Worm (Caenorhabditis elegans) whole organism, early embryonic: ENCODE data around the gene F35F10.13.

Source experiments
- B0310.2 ChIP-seq: sonication (generic microtip); optimal IDR thresholded peaks from 2 replicates; lab custom pipeline; 2016; ENCODE audit warnings: mild to moderate bottlenecking, missing genetic modification characterization, missing compliant biosample characterization
- F13C5.2 ChIP-seq: sonication (generic microtip); optimal IDR thresholded peaks from 2 replicates; lab custom pipeline; 2017; ENCODE audit warnings: mild to moderate bottlenecking, missing genetic modification characterization, inconsistent platforms, missing compliant biosample characterization
- aly-1 ChIP-seq: sonication (generic microtip); optimal IDR thresholded peaks from 2 replicates; lab custom pipeline; 2016; ENCODE audit warnings: missing genetic modification characterization, missing compliant biosample characterization
- ama-1 ChIP-seq: fragments of 150-350 bp; optimal IDR thresholded peaks from 2 replicates; lab custom pipeline; 2014
- ceh-13 ChIP-seq: fragments of 200-800 bp; sonication (Bioruptor generic); optimal IDR thresholded peaks from 2 replicates; lab custom pipeline; 2018; ENCODE audit warnings: mild to moderate bottlenecking, missing genetic modification characterization, missing compliant biosample characterization
- ceh-36 ChIP-seq: sonication (generic microtip); optimal IDR thresholded peaks from 2 replicates; lab custom pipeline; 2016; ENCODE audit warnings: missing genetic modification characterization, inconsistent platforms, missing compliant biosample characterization
- ets-7 ChIP-seq: sonication (generic microtip); optimal IDR thresholded peaks from 2 replicates; lab custom pipeline; 2016; ENCODE audit warnings: missing genotype, missing genetic modification characterization, missing compliant biosample characterization
- flt-1 ChIP-seq: fragments of 200-800 bp; sonication (Bioruptor generic); IDR thresholded peaks from 2 replicates; pipeline ENCODE4 v1.3.6; 2022; ENCODE audit warnings: missing genetic modification characterization, missing compliant biosample characterization
- hmbx-1 ChIP-seq: sonication (generic microtip); optimal IDR thresholded peaks from 2 replicates; lab custom pipeline; 2016; ENCODE audit warnings: mild to moderate bottlenecking, missing genetic modification characterization, missing compliant biosample characterization
- hmg-4 ChIP-seq: fragments of 200-800 bp; sonication (Bioruptor generic); optimal IDR thresholded peaks from 2 replicates; lab custom pipeline; 2018; ENCODE audit warnings: mild to moderate bottlenecking, missing genetic modification characterization, missing compliant biosample characterization
- hnd-1 ChIP-seq: sonication (generic microtip); optimal IDR thresholded peaks from 2 replicates; lab custom pipeline; 2016; ENCODE audit warnings: missing genetic modification characterization, missing compliant biosample characterization
- pes-1 ChIP-seq: fragments of 200-800 bp; sonication (Bioruptor generic); IDR thresholded peaks from 2 replicates; pipeline ENCODE4 v1.3.6; 2022; ENCODE audit warnings: missing genetic modification reagents, missing genetic modification characterization, missing compliant biosample characterization
- scrt-1 ChIP-seq: fragments of 200-800 bp; sonication (Bioruptor generic); IDR thresholded peaks from 2 replicates; pipeline ENCODE4 v1.3.6; 2022; ENCODE audit warnings: missing genetic modification characterization, missing compliant biosample characterization
- sea-1 ChIP-seq: fragments of 200-800 bp; sonication (Bioruptor generic); conservative IDR thresholded peaks from 2 replicates; pipeline ENCODE4 v1.3.6; 2022; ENCODE audit warnings: missing genetic modification characterization, missing compliant biosample characterization
- tbx-11 ChIP-seq: fragments of 200-800 bp; sonication (Bioruptor generic); IDR thresholded peaks from 2 replicates; pipeline ENCODE4 v1.3.6; 2022; ENCODE audit warnings: missing genetic modification characterization, missing compliant biosample characterization
- tbx-37 ChIP-seq: fragments of 200-800 bp; sonication (Bioruptor generic); conservative IDR thresholded peaks from 2 replicates; pipeline ENCODE4 v1.3.6; 2022; ENCODE audit warnings: missing genetic modification reagents, missing genetic modification characterization, missing compliant biosample characterization
- tra-4 ChIP-seq: sonication (generic microtip); optimal IDR thresholded peaks from 2 replicates; lab custom pipeline; 2017; ENCODE audit warnings: missing genetic modification characterization, missing compliant biosample characterization

The F35F10.13 gene

DNA sequence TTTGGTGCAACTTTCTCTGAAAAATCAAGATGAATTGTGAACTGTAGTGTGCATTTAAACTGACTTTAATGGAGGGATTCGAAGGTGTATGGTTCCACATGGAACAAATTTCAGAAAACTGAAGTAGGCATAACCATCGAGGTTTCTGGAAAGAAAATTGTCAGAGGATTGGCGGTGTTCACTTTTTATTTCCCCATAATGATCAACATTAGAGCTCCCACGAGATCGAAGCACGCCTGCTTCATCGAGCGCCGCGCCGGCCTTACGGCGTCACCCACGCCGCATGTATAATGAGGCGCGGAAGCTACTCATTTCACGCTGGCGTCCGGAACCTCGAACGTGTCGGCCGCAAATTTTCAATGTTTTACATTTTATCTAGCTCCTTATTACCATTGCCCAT lies 30.7 kb downstream of the F35F10.13 start:
- no peak for TF ChIP-seq B0310.2

DNA sequence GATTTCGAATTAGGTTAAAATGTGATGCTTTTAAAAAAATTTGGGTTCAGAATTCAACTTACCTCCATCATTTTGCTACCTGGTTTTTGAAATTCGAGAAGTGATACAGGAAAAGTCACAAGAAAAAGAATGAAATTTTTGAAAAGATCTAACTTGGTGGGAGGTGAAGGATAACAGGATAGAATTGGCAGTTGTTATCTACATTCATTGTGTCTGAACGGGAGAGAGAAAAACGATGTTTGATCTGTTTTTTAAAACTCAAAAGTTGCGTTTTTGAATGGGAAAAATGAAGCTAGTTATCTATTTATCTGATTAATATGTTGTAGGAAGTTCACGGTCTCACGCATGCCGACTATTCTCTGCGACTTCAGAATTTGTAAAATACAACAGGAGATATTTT lies 31.5 kb downstream of the F35F10.13 start, which contains the start of gene F35F10.7:
TSS of gene F35F10.7 (minus strand) at position 101 of the 400 bp plus-strand sequence.
- TF ChIP-seq hmg-4 (GFP tag; lab: Kevin White, UChicago) (no peak), B0310.2 (no peak), ceh-36 (tag; lab: Kevin White, UChicago) (no peak), tbx-11 (GFP tag; lab: Robert Waterston, UW) (no peak), flt-1 (GFP tag; lab: Robert Waterston, UW) (no peak), ama-1 (lab: Kevin White, UChicago) (no peak), F13C5.2 (tag; lab: Kevin White, UChicago) (no peak), hnd-1 (tag; lab: Kevin White, UChicago) (no peak), aly-1 (tag; lab: Kevin White, UChicago) (no peak), pes-1 (no peak), ceh-13 (GFP tag; lab: Kevin White, UChicago) (no peak), hmbx-1 (tag; lab: Kevin White, UChicago) (no peak), tbx-37 (no peak), ets-7 (tag; lab: Kevin White, UChicago) (no peak), scrt-1 (GFP tag; lab: Robert Waterston, UW) (no peak), sea-1 (GFP tag; lab: Robert Waterston, UW) (no peak), tra-4 (tag; lab: Kevin White, UChicago) (no peak)

DNA sequence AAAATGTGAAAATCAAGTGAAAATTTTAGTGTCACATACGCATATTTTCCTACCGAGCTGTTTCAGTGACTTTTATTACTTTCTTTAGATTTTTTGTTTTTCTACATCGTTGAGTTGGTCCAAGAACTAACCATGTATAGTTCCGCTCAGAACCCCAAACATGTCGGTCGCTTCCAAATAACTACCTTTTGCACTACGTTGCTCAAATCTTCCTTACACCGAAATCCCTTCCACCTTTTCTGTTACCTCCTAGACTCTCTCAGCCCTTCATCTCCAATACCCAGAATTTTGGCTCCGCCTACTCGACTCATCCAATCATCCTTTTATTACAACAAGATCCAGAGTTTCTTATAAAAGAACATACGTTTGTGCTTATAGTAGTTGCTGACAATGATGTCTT lies 34.2 kb downstream of the F35F10.13 start, which contains the start of gene F35F10.5:
TSS of gene F35F10.5 (plus strand) at position 301 of the 400 bp plus-strand sequence.
- TF ChIP-seq flt-1 (GFP tag; lab: Robert Waterston, UW) (no peak), ceh-13 (GFP tag; lab: Kevin White, UChicago) (no peak), hmg-4 (GFP tag; lab: Kevin White, UChicago) (no peak), tbx-37 (no peak), B0310.2 (no peak), tbx-11 (GFP tag; lab: Robert Waterston, UW) (no peak), ceh-36 (tag; lab: Kevin White, UChicago) (no peak), sea-1 (GFP tag; lab: Robert Waterston, UW) (no peak), ama-1 (lab: Kevin White, UChicago) (no peak), scrt-1 (GFP tag; lab: Robert Waterston, UW) (no peak), pes-1 (no peak), hnd-1 (tag; lab: Kevin White, UChicago) (no peak), tra-4 (tag; lab: Kevin White, UChicago) (no peak), aly-1 (tag; lab: Kevin White, UChicago) (no peak), hmbx-1 (tag; lab: Kevin White, UChicago) (no peak), ets-7 (tag; lab: Kevin White, UChicago) (no peak), F13C5.2 (tag; lab: Kevin White, UChicago) (no peak)

DNA sequence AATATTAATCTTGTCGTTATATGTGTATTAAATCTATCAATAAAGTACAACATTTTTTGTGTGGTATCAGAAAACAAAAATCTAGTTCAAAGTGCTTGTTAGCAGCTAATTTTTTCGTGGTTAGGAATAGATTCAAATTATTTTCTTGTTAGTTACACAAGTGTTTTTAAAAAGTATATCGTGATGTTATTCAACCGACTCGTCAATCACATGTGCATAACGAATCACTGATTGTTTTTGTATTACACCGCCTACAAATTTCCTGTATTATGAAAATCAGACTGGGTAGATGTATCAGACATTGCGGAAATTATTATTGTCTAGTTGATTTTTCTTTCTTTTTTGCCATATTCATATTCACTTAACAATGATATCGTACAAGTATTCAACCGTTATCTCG lies 35.9 kb downstream of the F35F10.13 start, which contains the start of gene str-64:
TSS of gene str-64 (plus strand) at position 301 of the 400 bp plus-strand sequence.
- TF ChIP-seq tbx-37, result no peak

DNA sequence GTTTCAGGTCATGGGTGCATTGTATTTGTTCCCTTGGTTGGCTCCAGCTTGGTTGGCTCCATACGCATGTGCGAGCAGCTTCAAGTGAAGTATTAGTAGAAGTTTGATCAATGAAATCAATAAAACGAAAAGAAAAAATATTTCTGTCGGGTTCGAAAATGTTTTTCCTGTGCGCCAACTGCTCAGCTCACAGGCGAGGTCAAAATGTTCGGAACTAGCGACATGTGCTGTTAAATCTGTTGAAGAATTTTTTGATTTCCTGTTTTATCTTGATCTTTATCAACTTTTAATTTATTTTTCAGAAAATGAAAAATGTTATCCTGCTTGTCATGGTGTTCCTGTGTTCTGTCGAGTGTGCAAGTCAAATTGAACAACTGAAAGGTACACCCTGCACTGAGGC lies 37.4 kb downstream of the F35F10.13 start, which contains the start of gene T28A11.25:
TSS of gene T28A11.25 (plus strand) at position 301 of the 400 bp plus-strand sequence.
- TF ChIP-seq B0310.2 (no peak), hnd-1 (tag; lab: Kevin White, UChicago) (no peak), flt-1 (GFP tag; lab: Robert Waterston, UW) (no peak), aly-1 (tag; lab: Kevin White, UChicago) (no peak), hmg-4 (GFP tag; lab: Kevin White, UChicago) (no peak), scrt-1 (GFP tag; lab: Robert Waterston, UW) (no peak), ceh-13 (GFP tag; lab: Kevin White, UChicago) (no peak), tra-4 (tag; lab: Kevin White, UChicago) (no peak), hmbx-1 (tag; lab: Kevin White, UChicago) (no peak), tbx-37 (no peak), ets-7 (tag; lab: Kevin White, UChicago) (no peak)

DNA sequence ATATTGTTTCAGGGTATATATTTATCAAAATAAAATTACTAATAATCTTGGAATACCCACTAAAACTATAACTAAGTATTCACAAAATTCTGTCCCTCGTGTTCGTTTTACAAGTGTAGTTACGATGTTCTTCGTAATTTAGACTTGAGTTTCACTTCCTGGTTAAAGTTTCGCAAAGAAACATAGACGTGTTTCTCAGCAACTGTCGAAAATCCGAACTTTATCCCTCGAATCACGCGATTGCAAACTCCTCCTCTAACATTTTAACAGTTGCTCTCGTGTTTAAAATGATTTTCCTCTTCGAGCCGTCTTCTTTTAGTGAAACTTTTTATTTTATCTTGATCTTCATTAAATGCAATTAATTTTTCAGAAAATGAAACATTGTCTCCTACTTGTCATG lies 38.9 kb downstream of the F35F10.13 start, which contains the start of gene T28A11.2:
TSS of gene T28A11.2 (plus strand) at position 371 of the 400 bp plus-strand sequence.
- TF ChIP-seq tbx-37 (no peak), aly-1 (tag; lab: Kevin White, UChicago) (no peak), sea-1 (GFP tag; lab: Robert Waterston, UW) (no peak)

DNA sequence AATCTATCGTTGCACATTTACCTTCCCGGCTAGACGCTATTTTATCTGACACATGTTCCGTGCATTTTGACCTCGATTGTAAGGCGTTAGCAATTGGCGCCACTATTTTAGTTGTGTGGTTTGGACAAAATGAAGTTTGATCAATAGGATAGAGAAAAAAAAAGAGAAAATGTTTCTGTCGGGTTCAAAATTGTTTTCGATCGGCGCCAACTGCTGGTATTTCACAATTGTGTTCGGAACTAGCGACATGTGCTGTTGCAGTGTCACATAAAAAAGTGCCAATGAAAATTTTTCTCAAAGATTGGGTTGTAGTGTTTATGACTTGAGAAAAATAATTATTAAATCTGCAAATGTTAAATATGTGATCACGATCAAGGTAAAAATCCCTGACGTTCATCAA lies 39.7 kb downstream of the F35F10.13 start:
- TF ChIP-seq hnd-1 (tag; lab: Kevin White, UChicago), result no peak

DNA sequence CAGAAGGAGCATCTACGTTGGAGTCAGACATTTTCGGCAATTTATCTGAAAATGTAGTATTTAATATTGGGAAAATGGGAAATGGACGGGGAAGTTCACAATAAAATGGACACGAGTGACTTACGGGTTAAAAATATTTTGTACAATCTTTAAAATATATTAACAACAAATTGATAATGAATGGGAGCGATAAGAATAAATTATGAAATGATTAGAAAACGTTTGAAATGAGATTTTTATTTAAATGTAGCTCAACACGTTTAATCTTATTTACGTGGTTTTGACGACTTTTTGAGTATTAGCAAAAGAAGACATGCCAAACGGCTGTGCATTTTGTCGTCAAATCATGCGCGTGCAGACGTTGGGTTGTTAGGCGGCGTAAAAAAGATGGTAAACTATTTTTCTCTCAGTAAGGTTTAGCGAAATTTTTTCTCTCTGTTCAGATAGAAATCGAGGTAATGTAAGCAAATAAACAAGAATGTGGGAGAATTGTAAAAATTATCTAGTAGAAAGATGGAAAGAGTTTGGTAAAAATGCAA lies 40.7 kb downstream of the F35F10.13 start, which contains the start of gene fbxa-64:
TSS of gene fbxa-64 (minus strand) at position 51 of the 539 bp plus-strand sequence.
- TF ChIP-seq hnd-1 (tag; lab: Kevin White, UChicago), result no peak

DNA sequence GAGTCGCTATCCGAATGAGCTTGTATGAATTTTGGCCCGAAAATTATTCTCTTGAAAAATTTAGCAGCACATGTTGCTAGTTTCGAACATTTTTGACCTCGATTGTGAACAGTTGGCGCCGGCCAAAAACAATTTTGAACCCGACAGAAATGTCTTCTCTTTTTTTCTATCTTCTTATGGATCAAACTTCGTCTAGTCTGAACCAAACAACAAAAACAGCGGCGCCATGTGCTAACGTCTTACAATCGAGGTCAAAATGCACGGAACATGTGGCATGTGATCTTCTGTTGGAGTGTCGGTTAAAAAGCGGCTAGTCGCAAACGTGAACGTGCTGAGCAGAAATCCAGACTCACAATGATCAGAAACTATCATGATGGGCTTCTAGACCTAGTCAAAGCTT lies 42.7 kb downstream of the F35F10.13 start:
- TF ChIP-seq hmbx-1 (tag; lab: Kevin White, UChicago), result no peak
- TF ChIP-seq flt-1 (GFP tag; lab: Robert Waterston, UW), result no peak
- no peak for TF ChIP-seq hmg-4 (GFP tag; lab: Kevin White, UChicago)
- TF ChIP-seq ceh-13 (GFP tag; lab: Kevin White, UChicago), result no peak
- TF ChIP-seq pes-1, result no peak
- no peak for TF ChIP-seq tbx-37
- no peak for TF ChIP-seq B0310.2
- TF ChIP-seq F13C5.2 (tag; lab: Kevin White, UChicago), result no peak
- no peak for TF ChIP-seq hnd-1 (tag; lab: Kevin White, UChicago)
- TF ChIP-seq scrt-1 (GFP tag; lab: Robert Waterston, UW), result no peak
- no peak for TF ChIP-seq sea-1 (GFP tag; lab: Robert Waterston, UW)
- TF ChIP-seq tra-4 (tag; lab: Kevin White, UChicago), result no peak
- TF ChIP-seq ets-7 (tag; lab: Kevin White, UChicago), result no peak
- no peak for TF ChIP-seq tbx-11 (GFP tag; lab: Robert Waterston, UW)
- TF ChIP-seq ama-1 (lab: Kevin White, UChicago), result no peak
- TF ChIP-seq aly-1 (tag; lab: Kevin White, UChicago), result no peak
